Fruit fly (Drosophila melanogaster): ENCODE measurements around the gene yellow-k.
A peak's percentile ranks its signal among the peaks of the same experiment; 100 is the strongest.

The yellow-k gene

dm6 chr3L:15508233-15508632 is 12.2 kb upstream of the yellow-k start, which contains the start of gene CG7841 (continued):
- TF ChIP-seq dan (GFP tag; IDR thresholded peaks at IDR 0.05) (no peak), sob (GFP tag; IDR thresholded peaks at IDR 0.05) (peak; percentile 95), CG11456 (GFP tag; IDR thresholded peaks at IDR 0.05) (no peak), br (optimal IDR thresholded peaks at IDR 0.05) (no peak), ken (GFP tag; IDR thresholded peaks at IDR 0.05) (peak; percentile 93), MTF-1 (GFP tag; optimal IDR thresholded peaks at IDR 0.05; ENCODE audit: borderline replicate concordance) (peak; percentile 97), CG18011 (GFP tag; optimal IDR thresholded peaks at IDR 0.05) (peak; percentile 91), nau (GFP tag; optimal IDR thresholded peaks at IDR 0.05) (peak; percentile 96), exex (tag; optimal IDR thresholded peaks at IDR 0.05) (peak; percentile 94), Side (GFP tag; optimal IDR thresholded peaks at IDR 0.05) (peak; percentile 98), cas (GFP tag; IDR thresholded peaks at IDR 0.05) (peak; percentile 92; the same call in 1 of the 2 replicates), Hmr (GFP tag; optimal IDR thresholded peaks at IDR 0.05) (peak; percentile 99), sisA (GFP tag; IDR thresholded peaks at IDR 0.05) (no peak; the same call in 1 of the 2 replicates), Stat92E (GFP tag; optimal IDR thresholded peaks at IDR 0.05) (peak in 1 of 3 experiments; percentile 95), mirr (GFP tag; optimal IDR thresholded peaks at IDR 0.05) (peak; percentile 99), D19A (tag; optimal IDR thresholded peaks at IDR 0.05) (peak; percentile 97), CG14860 (GFP tag; IDR thresholded peaks at IDR 0.05; ENCODE audit: partially characterized antibody) (no peak), sd (tag; optimal IDR thresholded peaks at IDR 0.05) (peak; percentile 90), CG6854 (GFP tag; optimal IDR thresholded peaks at IDR 0.05) (peak; percentile 99), NC2α (GFP tag; optimal IDR thresholded peaks at IDR 0.05) (peak; percentile 95), sug (tag; optimal IDR thresholded peaks at IDR 0.05) (peak; percentile 99), CG2889 (GFP tag; IDR thresholded peaks at IDR 0.05) (peak; percentile 86), tap (tag; optimal IDR thresholded peaks at IDR 0.05) (peak; percentile 99), grn (GFP tag; optimal IDR thresholded peaks at IDR 0.05) (peak; percentile 87), CG18619 (GFP tag; optimal IDR thresholded peaks at IDR 0.05) (peak; percentile 97), Six4 (GFP tag; optimal IDR thresholded peaks at IDR 0.05) (peak; percentile 97), insv (GFP tag; optimal IDR thresholded peaks at IDR 0.05) (peak; percentile 44 to 83), CG3726 (GFP tag; IDR thresholded peaks at IDR 0.05) (no peak; the same call in 2 of the 3 replicates), Atf-2 (GFP tag; optimal IDR thresholded peaks at IDR 0.05) (peak; percentile 94), mld (GFP tag; IDR thresholded peaks at IDR 0.05; ENCODE audit: partially characterized antibody) (no peak), CG11398 (GFP tag; optimal IDR thresholded peaks at IDR 0.05) (peak; percentile 96), Hmx (GFP tag; optimal IDR thresholded peaks at IDR 0.05) (peak; percentile 93), chn (GFP tag; optimal IDR thresholded peaks at IDR 0.05) (peak; percentile 97), Dbx (GFP tag; IDR thresholded peaks at IDR 0.05) (peak; percentile 95), Dad (GFP tag; optimal IDR thresholded peaks at IDR 0.05) (peak; percentile 96), scrt (GFP tag; optimal IDR thresholded peaks at IDR 0.05) (peak; percentile 98), gcm (GFP tag; optimal IDR thresholded peaks at IDR 0.05) (peak; percentile 99), CG12219 (GFP tag; optimal IDR thresholded peaks at IDR 0.05) (peak; percentile 99), Dip2 (GFP tag; IDR thresholded peaks at IDR 0.05) (no peak), CG8290 (GFP tag; optimal IDR thresholded peaks at IDR 0.05) (peak; percentile 94), CG8290 (tag; optimal IDR thresholded peaks at IDR 0.05) (peak; percentile 94 to 96), CG1233 (GFP tag; optimal IDR thresholded peaks at IDR 0.05) (peak; percentile 98), Chrac-16 (GFP tag; optimal IDR thresholded peaks at IDR 0.05) (peak; percentile 96), lmd (GFP tag; IDR thresholded peaks at IDR 0.05) (peak; percentile 95), ara (GFP tag; IDR thresholded peaks at IDR 0.05) (peak; percentile 96), Fer3 (tag; optimal IDR thresholded peaks at IDR 0.05) (peak; percentile 98), CG14050 (GFP tag; IDR thresholded peaks at IDR 0.05) (peak; percentile 96), CG5245 (GFP tag; optimal IDR thresholded peaks at IDR 0.05) (peak; percentile 95), CG2875 (GFP tag; optimal IDR thresholded peaks at IDR 0.05) (peak; percentile 97), CG11093 (GFP tag; IDR thresholded peaks at IDR 0.05) (peak; percentile 79; the same call in 2 of the 3 replicates), CG3847 (GFP tag; IDR thresholded peaks at IDR 0.05) (peak; percentile 94), ERR (GFP tag; optimal IDR thresholded peaks at IDR 0.05) (peak; percentile 97)

Measured in whole organism, embryonic.